Worm (Caenorhabditis elegans): ENCODE measurements around the gene ZK180.5.

The ZK180.5 gene

ce11 chrIV:4469770-4470709 lies 46.9 kb downstream of the ZK180.5 start:
- peak; percentile 55 for TF ChIP-seq ztf-4 (tag; optimal IDR thresholded peaks at IDR 0.05)
- TF ChIP-seq nhr-84 (tag; optimal IDR thresholded peaks at IDR 0.05): no peak
- TF ChIP-seq snu-23 (GFP tag; optimal IDR thresholded peaks at IDR 0.05): peak; percentile 78
- TF ChIP-seq xbp-1 (tag; optimal IDR thresholded peaks at IDR 0.05): peak; percentile 30
- peak; percentile 63 for TF ChIP-seq tbx-2 (tag; optimal IDR thresholded peaks at IDR 0.05)
- TF ChIP-seq fos-1 (tag; optimal IDR thresholded peaks at IDR 0.05): no peak
- TF ChIP-seq nhr-77 (tag; optimal IDR thresholded peaks at IDR 0.05): no peak
- peak; percentile 71 for TF ChIP-seq nhr-85 (tag)
- TF ChIP-seq ceh-63 (GFP tag; optimal IDR thresholded peaks at IDR 0.05): no peak
- TF ChIP-seq nhr-19 (GFP tag; conservative IDR thresholded peaks at IDR 0.05): peak; percentile 79
- no peak for TF ChIP-seq nhr-237 (tag; optimal IDR thresholded peaks at IDR 0.05)
- TF ChIP-seq ama-1 (optimal IDR thresholded peaks at IDR 0.05): peak; percentile 56
- peak in 1 of 2 experiments; percentile 93 for TF ChIP-seq mdl-1 (tag; optimal IDR thresholded peaks at IDR 0.05)
- no peak for TF ChIP-seq ceh-8 (GFP tag; optimal IDR thresholded peaks at IDR 0.05)
- TF ChIP-seq efl-3 (GFP tag; optimal IDR thresholded peaks at IDR 0.05): no peak
- no peak for TF ChIP-seq lin-15B (tag; optimal IDR thresholded peaks at IDR 0.05)
- TF ChIP-seq jun-1 (tag; optimal IDR thresholded peaks at IDR 0.05): no peak
- TF ChIP-seq hpl-2 (GFP tag; optimal IDR thresholded peaks at IDR 0.05): no peak
- TF ChIP-seq blmp-1 (tag; optimal IDR thresholded peaks at IDR 0.05): no peak
- peak; percentile 64 for TF ChIP-seq swsn-7 (tag; optimal IDR thresholded peaks at IDR 0.05)
- TF ChIP-seq alr-1 (tag; optimal IDR thresholded peaks at IDR 0.05; ENCODE audit: borderline replicate concordance): no peak
- no peak for TF ChIP-seq grh-1 (GFP tag; IDR thresholded peaks at IDR 0.05)
- TF ChIP-seq C34B4.2 (tag; optimal IDR thresholded peaks at IDR 0.05): no peak
- TF ChIP-seq irx-1 (tag; optimal IDR thresholded peaks at IDR 0.05): peak; percentile 28
- TF ChIP-seq unc-62 (GFP tag; optimal IDR thresholded peaks at IDR 0.05): no peak
- TF ChIP-seq C16A3.4 (tag; optimal IDR thresholded peaks at IDR 0.05): peak; percentile 59
- no peak for TF ChIP-seq pag-3 (tag; optimal IDR thresholded peaks at IDR 0.05; ENCODE audit: borderline replicate concordance, insufficient read depth)
- no peak for TF ChIP-seq nhr-12 (tag; optimal IDR thresholded peaks at IDR 0.05)
- TF ChIP-seq sox-4 (tag; optimal IDR thresholded peaks at IDR 0.05): peak; percentile 47
- no peak for TF ChIP-seq elt-3 (tag; optimal IDR thresholded peaks at IDR 0.05)
- peak; percentile 44 for TF ChIP-seq nhr-90 (tag; optimal IDR thresholded peaks at IDR 0.05; ENCODE audit: poor library complexity)
- no peak for TF ChIP-seq C04F5.9 (tag; optimal IDR thresholded peaks at IDR 0.05)
- TF ChIP-seq ets-5 (GFP tag; IDR thresholded peaks at IDR 0.05): no peak
- peak; percentile 80 for TF ChIP-seq ceh-88 (GFP tag; IDR thresholded peaks at IDR 0.05)
- peak; percentile 69 for TF ChIP-seq unc-86 (tag; optimal IDR thresholded peaks at IDR 0.05)
- peak; percentile 75 for TF ChIP-seq lin-13 (GFP tag; optimal IDR thresholded peaks at IDR 0.05)
- TF ChIP-seq mep-1 (tag; optimal IDR thresholded peaks at IDR 0.05): peak; percentile 39
- TF ChIP-seq tlp-1 (tag; optimal IDR thresholded peaks at IDR 0.05): no peak
- TF ChIP-seq lsy-2 (tag; optimal IDR thresholded peaks at IDR 0.05): peak; percentile 61 to 86
- no peak for TF ChIP-seq ces-1 (GFP tag; optimal IDR thresholded peaks at IDR 0.05)
- peak; percentile 72 for TF ChIP-seq nhr-20 (tag; optimal IDR thresholded peaks at IDR 0.05)
- TF ChIP-seq vab-15 (tag; optimal IDR thresholded peaks at IDR 0.05): no peak
- TF ChIP-seq aha-1 (tag; optimal IDR thresholded peaks at IDR 0.05): no peak
- peak; percentile 31 for TF ChIP-seq lir-3 (tag; optimal IDR thresholded peaks at IDR 0.05; ENCODE audit: poor library complexity)
- TF ChIP-seq lin-14 (GFP tag; optimal IDR thresholded peaks at IDR 0.05): peak; percentile 94
- TF ChIP-seq mab-9 (GFP tag; IDR thresholded peaks at IDR 0.05): no peak
- peak; percentile 3 for TF ChIP-seq mef-2 (tag; optimal IDR thresholded peaks at IDR 0.05)
- no peak for TF ChIP-seq zag-1 (tag; optimal IDR thresholded peaks at IDR 0.05)
- peak; percentile 39 to 49 (median 40) for TF ChIP-seq dpl-1 (GFP tag; optimal IDR thresholded peaks at IDR 0.05)
- TF ChIP-seq hlh-17 (GFP tag; optimal IDR thresholded peaks at IDR 0.05; ENCODE audit: borderline replicate concordance): no peak
- TF ChIP-seq nhr-71 (tag; optimal IDR thresholded peaks at IDR 0.05): peak; percentile 84

Data from whole organism, L1 larva.